Fruit fly (Drosophila melanogaster): ENCODE results near the gene Polr2B.

The Polr2B gene

DNA sequence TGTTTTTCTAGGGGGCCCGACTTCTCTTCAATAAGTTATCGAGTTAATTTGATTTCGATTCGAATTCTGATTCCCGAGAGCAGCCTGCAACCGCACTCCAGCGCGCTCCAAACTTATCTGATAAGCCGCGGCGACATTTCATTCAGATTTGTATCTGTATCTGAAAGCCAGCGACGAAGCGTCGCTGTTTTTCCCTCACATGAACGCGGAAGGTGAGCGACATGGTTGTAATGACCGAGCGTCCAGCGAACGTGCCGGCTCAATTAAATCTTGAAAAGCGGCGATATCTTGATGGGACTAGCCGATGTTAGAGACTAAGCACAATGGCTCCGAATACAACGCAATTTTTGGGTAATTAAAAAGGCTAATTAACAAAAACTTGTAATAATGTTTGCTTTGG lies 22.6 kb upstream of the Polr2B start, which contains the start of gene PK1-R:
PK1-R (minus strand) TSS at position 101 of the 400 bp plus-strand sequence.
- TF ChIP-seq psq (optimal IDR thresholded peaks at IDR 0.05) (no peak), insv (optimal IDR thresholded peaks at IDR 0.05) (no peak), ttk (optimal IDR thresholded peaks at IDR 0.05) (no peak), Myc (optimal IDR thresholded peaks at IDR 0.05) (no peak), Sin3A (optimal IDR thresholded peaks at IDR 0.05) (no peak), h (optimal IDR thresholded peaks at IDR 0.05) (no peak)

DNA sequence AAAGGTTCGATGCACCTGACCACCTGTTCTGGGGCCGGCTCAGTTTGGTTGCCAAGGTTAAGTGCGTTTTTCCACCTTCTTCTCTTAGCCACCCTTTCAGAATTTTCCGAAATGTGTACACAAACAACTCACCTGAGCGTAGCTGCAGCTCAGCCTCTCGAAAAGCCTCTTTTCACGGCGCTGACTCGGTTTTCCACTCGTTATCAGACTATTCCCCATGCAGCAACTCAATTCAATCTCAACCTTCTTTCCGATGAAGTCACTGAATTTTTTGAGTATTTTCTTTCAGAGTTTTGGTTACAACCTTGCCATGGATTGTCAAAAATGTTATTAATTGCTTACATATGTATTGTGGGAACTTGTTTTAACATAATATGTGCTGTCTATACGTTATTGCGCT lies 18.0 kb upstream of the Polr2B start:
- TF ChIP-seq psq (optimal IDR thresholded peaks at IDR 0.05) (no peak), ttk (optimal IDR thresholded peaks at IDR 0.05) (no peak), Sin3A (optimal IDR thresholded peaks at IDR 0.05) (no peak), h (optimal IDR thresholded peaks at IDR 0.05) (no peak), insv (optimal IDR thresholded peaks at IDR 0.05) (no peak), Myc (optimal IDR thresholded peaks at IDR 0.05) (no peak)

DNA sequence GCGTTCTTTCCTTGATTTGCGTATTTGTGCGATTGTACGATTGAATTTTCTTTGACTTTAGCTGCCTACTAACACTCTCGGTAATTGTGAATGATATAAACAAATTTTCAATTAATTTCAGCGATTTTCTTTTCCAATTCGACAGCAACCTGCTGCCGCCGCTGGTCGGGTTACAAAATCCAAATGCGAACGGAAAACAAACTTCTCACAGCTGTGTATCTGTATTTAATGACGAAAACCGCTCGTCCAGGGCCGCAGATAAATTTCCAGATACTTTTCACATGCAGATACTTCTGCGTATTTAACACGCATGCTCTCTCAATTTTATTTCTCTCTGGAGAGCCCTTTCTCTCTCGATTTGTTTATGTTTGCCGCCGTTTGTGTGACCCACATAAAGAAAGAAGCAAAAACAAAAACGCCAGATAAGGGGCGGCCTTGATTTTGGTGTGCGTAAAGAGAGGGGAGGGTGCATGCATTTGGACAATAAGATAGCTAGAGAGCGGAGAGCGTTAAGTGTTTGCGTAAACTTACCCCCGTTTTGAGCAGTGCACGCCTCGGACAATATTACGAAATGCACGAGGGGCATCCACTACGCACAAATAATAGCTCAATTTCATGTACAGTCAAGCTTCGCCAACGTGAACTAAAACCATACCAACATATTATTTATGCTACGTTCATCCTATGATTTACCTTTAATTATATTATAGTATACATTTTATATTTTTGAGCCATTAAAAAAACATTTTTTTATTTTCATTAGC lies 17.3 kb upstream of the Polr2B start, which contains the start of gene CG12402:
CG12402 (minus strand) TSS at position 164 of the 764 bp plus-strand sequence.
- no peak for TF ChIP-seq Sin3A (optimal IDR thresholded peaks at IDR 0.05)
- no peak for TF ChIP-seq Myc (optimal IDR thresholded peaks at IDR 0.05)

DNA sequence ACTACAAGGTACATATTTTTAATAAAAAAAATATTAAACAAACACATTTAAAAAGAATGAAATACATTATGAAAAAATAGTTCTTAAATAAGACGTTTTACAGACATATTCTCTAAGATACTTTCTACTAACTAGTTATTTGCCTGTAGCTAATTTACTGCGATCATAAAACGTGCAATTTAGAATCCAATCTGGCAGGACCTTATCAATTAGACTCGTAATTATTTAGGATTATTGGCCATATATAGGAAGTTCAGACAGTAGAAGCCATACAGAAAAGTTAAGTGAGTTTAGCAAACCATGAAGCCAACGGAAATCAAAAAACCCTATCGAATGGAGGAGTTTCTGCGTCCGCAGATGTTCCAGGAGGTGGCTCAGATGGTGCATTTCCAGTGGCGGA lies 16.4 kb upstream of the Polr2B start, which contains the start of gene Or88a:
Or88a (plus strand) TSS at position 301 of the 400 bp plus-strand sequence.
- TF ChIP-seq ttk (optimal IDR thresholded peaks at IDR 0.05), result no peak
- TF ChIP-seq h (optimal IDR thresholded peaks at IDR 0.05), result no peak
- TF ChIP-seq Myc (optimal IDR thresholded peaks at IDR 0.05), result no peak
- TF ChIP-seq insv (optimal IDR thresholded peaks at IDR 0.05), result no peak
- TF ChIP-seq psq (optimal IDR thresholded peaks at IDR 0.05), result no peak
- no peak for TF ChIP-seq Sin3A (optimal IDR thresholded peaks at IDR 0.05)

DNA sequence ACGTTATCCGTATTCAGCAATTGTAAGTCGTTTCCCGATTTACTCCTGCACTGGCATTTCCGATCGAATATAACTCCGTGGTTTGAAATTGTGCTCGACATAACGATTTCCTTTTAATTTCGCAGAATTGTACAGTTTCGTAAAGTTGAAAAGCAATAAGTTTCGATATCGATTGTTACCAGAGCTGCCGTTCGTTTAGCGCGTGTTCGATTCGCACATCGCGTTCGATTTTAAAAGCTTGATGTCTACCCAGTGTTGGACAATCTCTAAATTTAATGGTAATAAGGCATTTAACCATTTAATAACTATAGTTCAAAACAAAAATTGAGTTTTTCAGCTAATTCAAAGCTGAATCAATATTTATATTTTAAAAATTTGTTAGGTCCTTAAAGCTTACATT lies 13.5 kb upstream of the Polr2B start, which contains the start of gene CG14357:
CG14357 (minus strand) TSS at position 101 of the 400 bp plus-strand sequence.
- TF ChIP-seq insv (optimal IDR thresholded peaks at IDR 0.05) (no peak), psq (optimal IDR thresholded peaks at IDR 0.05) (no peak), Sin3A (optimal IDR thresholded peaks at IDR 0.05) (no peak), Myc (optimal IDR thresholded peaks at IDR 0.05) (no peak), ttk (optimal IDR thresholded peaks at IDR 0.05) (no peak), h (optimal IDR thresholded peaks at IDR 0.05) (no peak)

DNA sequence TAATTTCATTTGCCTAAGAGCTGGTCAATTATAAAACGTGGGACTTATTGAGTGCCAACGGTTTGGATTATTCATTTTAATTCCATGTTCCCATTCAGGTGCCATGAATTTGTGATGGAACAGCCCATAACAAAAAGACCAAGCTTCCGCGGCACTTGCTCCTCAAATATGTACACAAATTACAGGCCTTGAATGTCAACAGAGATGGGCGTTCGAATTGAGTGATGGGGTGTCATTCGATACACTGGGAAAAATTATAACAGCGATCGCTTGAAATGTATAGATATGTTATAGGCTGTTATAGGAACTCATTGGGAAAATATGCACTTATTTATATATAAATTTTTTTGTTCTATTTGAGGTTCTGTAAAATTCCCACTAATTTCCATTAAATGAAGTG lies 9.5 kb upstream of the Polr2B start:
- TF ChIP-seq psq (optimal IDR thresholded peaks at IDR 0.05), result no peak
- TF ChIP-seq insv (optimal IDR thresholded peaks at IDR 0.05), result no peak
- no peak for TF ChIP-seq Sin3A (optimal IDR thresholded peaks at IDR 0.05)
- no peak for TF ChIP-seq h (optimal IDR thresholded peaks at IDR 0.05)
- no peak for TF ChIP-seq ttk (optimal IDR thresholded peaks at IDR 0.05)
- TF ChIP-seq Myc (optimal IDR thresholded peaks at IDR 0.05), result no peak

DNA sequence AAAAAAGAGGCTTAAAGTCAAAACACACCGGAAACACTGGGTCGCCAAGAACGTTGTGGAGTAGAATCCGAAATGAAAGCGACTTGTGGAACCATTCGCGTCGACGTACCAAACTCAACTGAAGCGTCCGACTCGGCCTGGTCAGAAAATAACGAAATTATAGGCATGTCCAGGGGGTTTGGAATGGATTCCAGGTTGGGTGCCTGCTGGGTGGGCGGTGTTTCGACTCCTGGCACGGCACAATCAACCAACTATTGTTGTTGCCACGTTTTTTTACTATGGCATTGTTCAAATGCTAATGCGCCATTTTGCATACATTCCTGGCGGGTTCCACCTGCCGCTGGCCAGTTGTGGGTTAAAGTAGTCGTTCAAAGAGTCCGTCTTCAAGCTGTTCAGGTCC lies 7.2 kb upstream of the Polr2B start, which contains the start of gene Kif19A:
Kif19A (minus strand) TSS at position 101 of the 400 bp plus-strand sequence.
- TF ChIP-seq h (optimal IDR thresholded peaks at IDR 0.05) (no peak), ttk (optimal IDR thresholded peaks at IDR 0.05) (no peak), psq (optimal IDR thresholded peaks at IDR 0.05) (no peak), insv (optimal IDR thresholded peaks at IDR 0.05) (no peak), Myc (optimal IDR thresholded peaks at IDR 0.05) (no peak), Sin3A (optimal IDR thresholded peaks at IDR 0.05) (no peak)

DNA sequence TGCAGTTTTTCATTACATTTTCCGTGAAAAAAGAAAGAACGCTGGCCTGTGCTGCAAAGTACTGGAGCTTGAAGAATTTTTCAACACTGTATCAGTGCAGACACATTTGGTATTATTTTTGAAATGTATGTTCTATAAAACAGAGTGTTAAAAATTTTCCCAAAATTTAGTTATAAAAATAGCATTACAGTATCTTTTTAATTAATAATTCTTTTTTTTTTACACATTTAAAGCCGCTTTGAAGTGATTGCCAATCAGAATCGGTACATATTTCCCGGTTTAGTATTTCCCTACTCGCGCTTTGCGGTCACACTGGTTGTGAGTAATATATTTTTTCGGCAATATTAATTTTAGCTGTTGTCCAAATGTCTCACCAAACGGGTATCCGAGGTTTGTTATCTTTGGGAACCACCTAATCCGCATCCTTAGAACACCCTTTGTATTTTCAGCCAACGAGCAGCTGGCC lies 3.2 kb upstream of the Polr2B start, which contains the start of the genes Abi and twf:
Abi (minus strand) TSS at position 74 of the 466 bp plus-strand sequence.
twf (plus strand) TSS at position 308 of the 466 bp plus-strand sequence.
- no peak for TF ChIP-seq psq (optimal IDR thresholded peaks at IDR 0.05)
- TF ChIP-seq Sin3A (optimal IDR thresholded peaks at IDR 0.05), result no peak
- no peak for TF ChIP-seq insv (optimal IDR thresholded peaks at IDR 0.05)
- TF ChIP-seq Myc (optimal IDR thresholded peaks at IDR 0.05), result no peak
- TF ChIP-seq ttk (optimal IDR thresholded peaks at IDR 0.05), result no peak
- no peak for TF ChIP-seq h (optimal IDR thresholded peaks at IDR 0.05)

DNA sequence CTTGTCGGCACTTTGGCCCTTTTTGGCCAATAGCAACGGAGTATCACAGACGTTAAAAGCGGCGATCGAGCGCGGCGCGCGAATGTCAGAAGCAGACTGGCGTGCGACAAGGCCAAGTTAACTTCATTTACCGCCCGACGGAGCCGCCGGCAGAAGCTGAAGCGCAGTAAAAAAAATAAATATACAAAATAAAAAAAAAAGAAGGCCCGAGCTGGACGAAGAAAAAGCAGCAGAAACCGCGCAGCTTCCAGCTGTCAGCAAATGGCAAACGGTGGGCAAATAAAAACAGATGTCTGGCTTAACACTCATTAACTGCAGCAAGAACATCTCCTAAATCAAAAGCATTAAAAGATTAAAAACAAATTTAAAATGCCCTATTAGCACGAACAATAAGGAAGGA lies 6.4 kb downstream of the Polr2B start, which contains the start of gene CG14356:
CG14356 (minus strand) TSS at position 101 of the 400 bp plus-strand sequence.
- no peak for TF ChIP-seq insv (optimal IDR thresholded peaks at IDR 0.05)
- TF ChIP-seq ttk (optimal IDR thresholded peaks at IDR 0.05), result no peak
- TF ChIP-seq Myc (optimal IDR thresholded peaks at IDR 0.05), result no peak
- no peak for TF ChIP-seq psq (optimal IDR thresholded peaks at IDR 0.05)
- TF ChIP-seq Sin3A (optimal IDR thresholded peaks at IDR 0.05), result no peak
- no peak for TF ChIP-seq h (optimal IDR thresholded peaks at IDR 0.05)

DNA sequence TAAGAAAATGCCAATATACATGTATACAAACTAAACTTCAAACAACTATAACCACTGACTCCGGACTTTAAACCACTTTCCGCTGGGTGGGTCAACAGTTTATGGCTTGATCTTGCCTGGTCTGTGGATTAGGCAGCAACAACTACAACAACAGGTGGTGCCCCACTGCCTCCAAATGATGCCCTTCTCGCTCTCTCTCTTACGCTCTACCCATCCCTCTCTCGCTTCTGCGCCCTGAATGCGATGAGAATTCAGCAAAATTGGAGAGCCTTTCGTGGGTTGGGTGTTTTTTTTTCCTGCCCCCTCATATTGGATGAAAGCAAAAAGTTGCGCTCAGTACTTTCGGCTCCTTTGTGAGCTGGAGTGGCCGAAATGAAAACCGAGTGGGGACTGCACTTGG lies 15.3 kb downstream of the Polr2B start:
- TF ChIP-seq ttk (optimal IDR thresholded peaks at IDR 0.05) (no peak), h (optimal IDR thresholded peaks at IDR 0.05) (no peak), Myc (optimal IDR thresholded peaks at IDR 0.05) (no peak), psq (optimal IDR thresholded peaks at IDR 0.05) (no peak), Sin3A (optimal IDR thresholded peaks at IDR 0.05) (no peak), insv (optimal IDR thresholded peaks at IDR 0.05) (no peak)

DNA sequence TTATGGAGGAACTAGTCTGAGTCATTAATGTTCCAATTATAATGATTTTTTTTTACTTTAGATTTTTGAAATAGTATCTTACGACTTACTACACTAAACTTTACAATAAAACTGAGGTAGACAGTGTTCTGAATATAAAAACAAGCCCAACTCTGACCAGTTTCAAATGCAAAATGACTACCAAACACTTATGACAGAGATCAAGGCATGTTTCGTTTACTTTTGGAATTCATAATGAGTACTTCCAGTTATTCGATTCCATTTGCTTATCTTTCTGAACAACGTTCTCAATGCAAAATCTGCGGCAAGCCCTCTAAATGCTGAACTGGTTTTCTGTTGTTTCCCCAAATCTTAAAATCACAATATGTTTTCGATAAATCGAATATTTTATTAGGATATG lies 26.2 kb downstream of the Polr2B start, which contains the start of gene CG14355:
CG14355 (minus strand) TSS at position 101 of the 400 bp plus-strand sequence.
- TF ChIP-seq Sin3A (optimal IDR thresholded peaks at IDR 0.05), result no peak

DNA sequence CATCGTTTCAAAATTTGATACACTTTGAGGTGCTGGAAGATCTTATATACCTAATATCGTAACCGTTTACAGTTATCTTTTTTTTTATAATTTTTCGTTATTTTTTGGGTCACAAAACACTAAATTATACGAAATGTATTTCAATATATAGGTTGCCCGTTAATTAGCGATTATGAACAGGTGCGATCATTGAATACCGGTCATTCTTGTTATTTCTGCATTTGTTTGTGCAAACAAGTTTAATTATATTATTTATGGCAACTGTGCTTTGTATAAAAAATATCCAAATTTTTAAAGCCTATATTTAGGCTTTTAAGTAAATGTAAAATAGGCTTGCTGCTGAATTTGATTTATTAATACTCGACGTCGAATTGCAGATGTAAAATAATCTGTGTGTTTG lies 27.0 kb downstream of the Polr2B start, which contains the start of gene CG42500:
CG42500 (minus strand) TSS at position 101 of the 400 bp plus-strand sequence.
- TF ChIP-seq h (optimal IDR thresholded peaks at IDR 0.05), result no peak
- TF ChIP-seq Myc (optimal IDR thresholded peaks at IDR 0.05), result no peak
- TF ChIP-seq psq (optimal IDR thresholded peaks at IDR 0.05), result no peak
